Fruit fly (Drosophila melanogaster) whole organism, wandering third instar larva: Measurements from ENCODE around the gene Atg5.

Experiments
- Abd-B ChIP-seq: fragments of >200 bp; optimal IDR thresholded peaks from 2 replicates; lab custom pipeline; 2017; ENCODE audit warnings: missing biosample characterization, missing genetic modification characterization
- CG32264 ChIP-seq: fragments of 200-800 bp; sonication (Bioruptor generic); optimal IDR thresholded peaks from 2 replicates; lab custom pipeline; 2016; ENCODE audit warnings: missing biosample characterization, missing genetic modification characterization
- CG9705 ChIP-seq: fragments of 200-800 bp; sonication (Bioruptor generic); optimal IDR thresholded peaks from 2 replicates; lab custom pipeline; 2018; ENCODE audit warnings: missing biosample characterization, mild to moderate bottlenecking, missing genetic modification characterization
- CrebA ChIP-seq: fragments of 200-800 bp; sonication (Bioruptor generic); optimal IDR thresholded peaks from 2 replicates; lab custom pipeline; 2016; ENCODE audit warnings: missing biosample characterization, mild to moderate bottlenecking, missing genetic modification characterization, borderline replicate concordance
- Dfd ChIP-seq: fragments of >200 bp; optimal IDR thresholded peaks from 2 replicates; lab custom pipeline; 2017; ENCODE audit warnings: missing biosample characterization, missing genetic modification characterization
- Dif ChIP-seq: fragments of 200-275, 200-300 bp; sonication (Bioruptor generic); optimal IDR thresholded peaks from 2 replicates; lab custom pipeline; 2018; ENCODE audit warnings: missing biosample characterization, missing genetic modification characterization; ENCODE audit not compliant: partially characterized antibody
- GATAd ChIP-seq: sonication (Bioruptor generic); optimal IDR thresholded peaks from 2 replicates; lab custom pipeline; 2016; ENCODE audit warnings: missing biosample characterization, missing genetic modification characterization
- HLH106 ChIP-seq: fragments of 200-800 bp; optimal IDR thresholded peaks from 3 replicates; lab custom pipeline; 2019; ENCODE audit warnings: missing biosample characterization, mild to moderate bottlenecking, missing genetic modification characterization, moderate library complexity
- Hnf4 ChIP-seq: fragments of 200-800 bp; sonication (Bioruptor generic); optimal IDR thresholded peaks from 2 replicates; lab custom pipeline; 2016; ENCODE audit warnings: missing biosample characterization, mild to moderate bottlenecking, missing genetic modification characterization
- Hr78 ChIP-seq: fragments of >200 bp; optimal IDR thresholded peaks from 2 replicates; lab custom pipeline; 2017; ENCODE audit warnings: missing biosample characterization, missing genetic modification characterization
- Hr83 ChIP-seq: fragments of 200-300 bp; sonication (Bioruptor generic); optimal IDR thresholded peaks from 2 replicates; lab custom pipeline; 2016; ENCODE audit warnings: missing biosample characterization, mild to moderate bottlenecking, missing genetic modification characterization, moderate library complexity; ENCODE audit not compliant: poor library complexity, severe bottlenecking
- Jra ChIP-seq: sonication (Bioruptor generic); optimal IDR thresholded peaks from 2 replicates; lab custom pipeline; 2016; ENCODE audit warnings: missing biosample characterization, missing genetic modification characterization
- Mio ChIP-seq: sonication (Bioruptor generic); optimal IDR thresholded peaks from 2 replicates; lab custom pipeline; 2016; ENCODE audit warnings: missing biosample characterization, missing genetic modification characterization
- Myc ChIP-seq: fragments of >200 bp; optimal IDR thresholded peaks from 2 replicates; lab custom pipeline; 2017
- N ChIP-seq: fragments of >200 bp; optimal IDR thresholded peaks from 2 replicates; lab custom pipeline; 2018; ENCODE audit warnings: missing biosample characterization, missing external identifiers, missing genetic modification characterization
- OdsH ChIP-seq: fragments of 200-800 bp; sonication (Bioruptor generic); optimal IDR thresholded peaks from 2 replicates; lab custom pipeline; 2016; ENCODE audit warnings: missing biosample characterization, mild to moderate bottlenecking, missing genetic modification characterization
- Rel ChIP-seq, 2 experiments: fragments of 200-800 bp; sonication (Bioruptor generic) in 1 of 2; optimal IDR thresholded peaks; 2 replicates in 1 of 2; 3 replicates in 1 of 2; lab custom pipeline; 2016 to 2019; ENCODE audit warnings: mild to moderate bottlenecking in 2 of 2, missing biosample characterization in 2 of 2, missing genetic modification characterization in 2 of 2, moderate library complexity in 1 of 2
- Sp1 ChIP-seq: fragments of 200-800 bp; sonication (Bioruptor generic); optimal IDR thresholded peaks from 3 replicates; lab custom pipeline; 2019; ENCODE audit warnings: missing biosample characterization, mild to moderate bottlenecking, missing genetic modification characterization, moderate library complexity
- Vsx2 ChIP-seq: fragments of 200-300, 225-300 bp; sonication (Bioruptor generic); optimal IDR thresholded peaks from 2 replicates; lab custom pipeline; 2018; ENCODE audit warnings: missing biosample characterization, missing genetic modification characterization; ENCODE audit not compliant: partially characterized antibody
- br ChIP-seq: fragments of 200-800 bp; sonication (Bioruptor generic); optimal IDR thresholded peaks from 2 replicates; lab custom pipeline; 2016; ENCODE audit warnings: missing biosample characterization, missing genetic modification characterization
- brk ChIP-seq: fragments of 200-800 bp; sonication (Bioruptor generic); optimal IDR thresholded peaks from 2 replicates; lab custom pipeline; 2016; ENCODE audit warnings: missing biosample characterization, mild to moderate bottlenecking, missing genetic modification characterization
- dl ChIP-seq, 2 experiments: fragments of 175-275, 200-275 bp in 1 of 2; fragments of 200-275 bp in 1 of 2; sonication (Bioruptor generic); optimal IDR thresholded peaks; lab custom pipeline; 2018; ENCODE audit warnings: mild to moderate bottlenecking in 2 of 2, missing biosample characterization in 2 of 2, missing genetic modification characterization in 2 of 2, moderate library complexity in 2 of 2; ENCODE audit not compliant: partially characterized antibody in 2 of 2, insufficient read depth in 1 of 2
- dmrt93B ChIP-seq: fragments of 200-800 bp; sonication (Bioruptor generic); optimal IDR thresholded peaks from 2 replicates; lab custom pipeline; 2018; ENCODE audit warnings: missing biosample characterization, mild to moderate bottlenecking, missing genetic modification characterization
- dsf ChIP-seq: sonication (Bioruptor generic); optimal IDR thresholded peaks from 2 replicates; lab custom pipeline; 2016; ENCODE audit warnings: missing biosample characterization, missing genetic modification characterization, borderline replicate concordance
- ey ChIP-seq: fragments of 200-800 bp; sonication (Bioruptor generic); optimal IDR thresholded peaks from 2 replicates; lab custom pipeline; 2016; ENCODE audit warnings: missing biosample characterization, missing genetic modification characterization
- foxo ChIP-seq, 2 experiments: fragments of 200-800 bp; sonication (Bioruptor generic); optimal IDR thresholded peaks; 2 replicates in 1 of 2; 3 replicates in 1 of 2; lab custom pipeline; 2016 to 2017; ENCODE audit warnings: missing biosample characterization in 2 of 2, missing genetic modification characterization in 2 of 2
- fru ChIP-seq: fragments of 200-800 bp; sonication (Bioruptor generic); optimal IDR thresholded peaks from 3 replicates; lab custom pipeline; 2016; ENCODE audit warnings: missing biosample characterization, mild to moderate bottlenecking, missing genetic modification characterization
- h ChIP-seq: fragments of 200-800 bp; sonication (Bioruptor generic); optimal IDR thresholded peaks from 3 replicates; lab custom pipeline; 2016; ENCODE audit warnings: missing biosample characterization, mild to moderate bottlenecking, missing genetic modification characterization
- jim ChIP-seq: fragments of 175-275, 200-325 bp; sonication (Bioruptor generic); optimal IDR thresholded peaks from 2 replicates; lab custom pipeline; 2016; ENCODE audit warnings: missing biosample characterization, mild to moderate bottlenecking, missing genetic modification characterization
- lola ChIP-seq: fragments of >200 bp; optimal IDR thresholded peaks from 2 replicates; lab custom pipeline; 2017; ENCODE audit warnings: missing biosample characterization, missing genetic modification characterization
- pan ChIP-seq: fragments of >200 bp; optimal IDR thresholded peaks from 2 replicates; lab custom pipeline; 2017
- psq ChIP-seq: fragments of 200-800 bp; sonication (Bioruptor generic); optimal IDR thresholded peaks from 3 replicates; lab custom pipeline; 2017; ENCODE audit warnings: missing biosample characterization, mild to moderate bottlenecking, missing genetic modification characterization, moderate library complexity
- rgr ChIP-seq: fragments of 200-800 bp; sonication (Bioruptor generic); optimal IDR thresholded peaks from 3 replicates; lab custom pipeline; 2016; ENCODE audit warnings: missing biosample characterization, mild to moderate bottlenecking, missing genetic modification characterization
- sage ChIP-seq: fragments of 200-800 bp; sonication (Bioruptor generic); optimal IDR thresholded peaks from 2 replicates; lab custom pipeline; 2016; ENCODE audit warnings: missing biosample characterization, mild to moderate bottlenecking, missing genetic modification characterization
- sv ChIP-seq: fragments of 200-800 bp; sonication (Bioruptor generic); optimal IDR thresholded peaks from 3 replicates; lab custom pipeline; 2016; ENCODE audit warnings: missing biosample characterization, missing genetic modification characterization
- tai ChIP-seq: sonication (Bioruptor generic); optimal IDR thresholded peaks from 2 replicates; lab custom pipeline; 2016; ENCODE audit warnings: missing biosample characterization, missing genetic modification characterization
- usp ChIP-seq: fragments of >200 bp; optimal IDR thresholded peaks from 2 replicates; lab custom pipeline; 2017; ENCODE audit warnings: missing biosample characterization, missing genetic modification characterization
- woc ChIP-seq: sonication (Bioruptor generic); optimal IDR thresholded peaks from 2 replicates; lab custom pipeline; 2016; ENCODE audit warnings: missing biosample characterization, mild to moderate bottlenecking, missing genetic modification characterization

The Atg5 gene

dm6 chrX:7300356-7300721 is 23.2 kb downstream of the Atg5 start:
- peak; percentile 26 for TF ChIP-seq Sp1 (GFP tag; lab: Kevin White, UChicago)
- TF ChIP-seq OdsH (GFP tag; lab: Kevin White, UChicago), result peak; percentile 39
- no peak for TF ChIP-seq Abd-B (GFP tag; lab: Kevin White, UChicago)
- TF ChIP-seq CG32264 (GFP tag; lab: Kevin White, UChicago), result no peak
- TF ChIP-seq N (GFP tag; lab: Kevin White, UChicago), result no peak
- no peak for TF ChIP-seq lola (GFP tag; lab: Kevin White, UChicago)
- TF ChIP-seq woc (GFP tag; lab: Kevin White, UChicago), result no peak
- TF ChIP-seq CG9705 (GFP tag; lab: Kevin White, UChicago), result no peak
- no peak for TF ChIP-seq Myc (lab: Kevin White, UChicago)
- peak; percentile 88 for TF ChIP-seq Vsx2
- no peak for TF ChIP-seq GATAd (GFP tag; lab: Kevin White, UChicago)
- peak; percentile 41 for TF ChIP-seq dmrt93B (GFP tag; lab: Kevin White, UChicago)
- TF ChIP-seq HLH106, result peak; percentile 61
- TF ChIP-seq pan (lab: Kevin White, UChicago), result no peak
- TF ChIP-seq Hnf4 (GFP tag; lab: Kevin White, UChicago), result no peak
- TF ChIP-seq Dfd (GFP tag; lab: Kevin White, UChicago), result no peak
- no peak for TF ChIP-seq jim
- no peak for TF ChIP-seq sv
- TF ChIP-seq br (GFP tag; lab: Kevin White, UChicago), result peak; percentile 26
- no peak for TF ChIP-seq Mio (GFP tag; lab: Kevin White, UChicago)
- peak in 1 of 2 experiments; percentile 47 for TF ChIP-seq foxo (GFP tag; optimal IDR thresholded peaks at IDR 0.05; lab: Kevin White, UChicago)
- TF ChIP-seq h (GFP tag; lab: Kevin White, UChicago), result no peak
- no peak for TF ChIP-seq dl (GFP tag; optimal IDR thresholded peaks at IDR 0.05; lab: Kevin White, UChicago; ENCODE audit: insufficient read depth in 1 of 2, partially characterized antibody in 2 of 2)
- TF ChIP-seq usp, result no peak
- TF ChIP-seq tai (GFP tag; lab: Kevin White, UChicago), result no peak
- no peak for TF ChIP-seq sage (GFP tag; lab: Kevin White, UChicago)
- no peak for TF ChIP-seq Hr78 (GFP tag; lab: Kevin White, UChicago)
- TF ChIP-seq ey (GFP tag; lab: Kevin White, UChicago), result peak; percentile 52
- no peak for TF ChIP-seq psq
- TF ChIP-seq rgr (GFP tag; lab: Kevin White, UChicago), result peak; percentile 27
- no peak for TF ChIP-seq Jra
- no peak for TF ChIP-seq Rel (GFP tag; optimal IDR thresholded peaks at IDR 0.05; lab: Kevin White, UChicago)
- peak; percentile 83 for TF ChIP-seq Rel (tag; optimal IDR thresholded peaks at IDR 0.05; lab: Kevin White, UChicago)
- no peak for TF ChIP-seq brk (GFP tag; lab: Kevin White, UChicago)
- no peak for TF ChIP-seq dsf (GFP tag; lab: Kevin White, UChicago)
- TF ChIP-seq Hr83 (GFP tag; lab: Kevin White, UChicago), result peak; percentile 22
- peak; percentile 58 for TF ChIP-seq fru
- TF ChIP-seq CrebA (GFP tag; lab: Kevin White, UChicago), result no peak
- no peak for TF ChIP-seq Dif

- TF ChIP-seq dsf (GFP tag; lab: Kevin White, UChicago) (peak; percentile 5), ey (GFP tag; lab: Kevin White, UChicago) (peak; percentile 70), Sp1 (GFP tag; lab: Kevin White, UChicago) (peak; percentile 66), GATAd (GFP tag; lab: Kevin White, UChicago) (no peak), OdsH (GFP tag; lab: Kevin White, UChicago) (peak; percentile 26), Dfd (GFP tag; lab: Kevin White, UChicago) (no peak), jim (no peak), woc (GFP tag; lab: Kevin White, UChicago) (peak; percentile 30), dl (GFP tag; optimal IDR thresholded peaks at IDR 0.05; lab: Kevin White, UChicago; ENCODE audit: insufficient read depth in 1 of 2, partially characterized antibody in 2 of 2) (peak; percentile 63 to 75), br (GFP tag; lab: Kevin White, UChicago) (peak; percentile 32), lola (GFP tag; lab: Kevin White, UChicago) (no peak), Mio (GFP tag; lab: Kevin White, UChicago) (no peak), Dif (peak; percentile 86), Hr78 (GFP tag; lab: Kevin White, UChicago) (no peak), Jra (peak; percentile 36), Abd-B (GFP tag; lab: Kevin White, UChicago) (no peak), tai (GFP tag; lab: Kevin White, UChicago) (no peak), rgr (GFP tag; lab: Kevin White, UChicago) (peak; percentile 54), CrebA (GFP tag; lab: Kevin White, UChicago) (peak; percentile 60), h (GFP tag; lab: Kevin White, UChicago) (peak; percentile 43), Hnf4 (GFP tag; lab: Kevin White, UChicago) (peak; percentile 48), brk (GFP tag; lab: Kevin White, UChicago) (no peak), CG32264 (GFP tag; lab: Kevin White, UChicago) (no peak), HLH106 (peak; percentile 67), foxo (GFP tag; optimal IDR thresholded peaks at IDR 0.05; lab: Kevin White, UChicago) (peak; percentile 1 to 56), sv (peak; percentile 29), psq (peak; percentile 34), usp (no peak), fru (peak; percentile 58), pan (lab: Kevin White, UChicago) (no peak), N (GFP tag; lab: Kevin White, UChicago) (peak; percentile 70), Myc (lab: Kevin White, UChicago) (no peak), Hr83 (GFP tag; lab: Kevin White, UChicago) (no peak), CG9705 (GFP tag; lab: Kevin White, UChicago) (no peak), Vsx2 (peak; percentile 79), dmrt93B (GFP tag; lab: Kevin White, UChicago) (peak; percentile 48), sage (GFP tag; lab: Kevin White, UChicago) (no peak), Rel (GFP tag; optimal IDR thresholded peaks at IDR 0.05; lab: Kevin White, UChicago) (no peak), Rel (tag; optimal IDR thresholded peaks at IDR 0.05; lab: Kevin White, UChicago) (peak; percentile 71)
These were observed 23.9 kb downstream of the Atg5 start for dm6 chrX:7299399-7300355.
